Fruit fly (Drosophila melanogaster) whole organism, embryonic: Measurements from ENCODE around the gene gry.
A peak's percentile ranks its signal among the peaks of the same experiment; 100 is the strongest.

Source experiments
- Atf3 ChIP-seq: fragments of 200-800 bp; sonication (Bioruptor generic); optimal IDR thresholded peaks from 3 replicates; lab custom pipeline; 2016; ENCODE audit warnings: missing biosample characterization, missing genetic modification characterization
- CG10462 ChIP-seq: fragments of 200-800 bp; sonication (Bioruptor generic); optimal IDR thresholded peaks from 2 replicates; lab custom pipeline; 2016; ENCODE audit warnings: missing biosample characterization, missing genetic modification characterization
- CG12219 ChIP-seq: fragments of 200-800 bp; sonication (Bioruptor generic); optimal IDR thresholded peaks from 3 replicates; lab custom pipeline; 2018; ENCODE audit warnings: missing biosample characterization, mild to moderate bottlenecking, missing genetic modification characterization
- CG15514 ChIP-seq: fragments of 200-800 bp; sonication (Bioruptor generic); optimal IDR thresholded peaks from 3 replicates; lab custom pipeline; 2017; ENCODE audit warnings: missing biosample characterization, missing genetic modification characterization, mild to moderate bottlenecking, moderate library complexity, missing genetic modification reagents
- CG16815 ChIP-seq: fragments of 200-800 bp; sonication (Bioruptor generic); optimal IDR thresholded peaks from 3 replicates; lab custom pipeline; 2017; ENCODE audit warnings: missing biosample characterization, mild to moderate bottlenecking, missing genetic modification characterization
- CG18262 ChIP-seq: fragments of 200-800 bp; optimal IDR thresholded peaks from 3 replicates; lab custom pipeline; 2019; ENCODE audit warnings: missing biosample characterization, mild to moderate bottlenecking, missing genetic modification characterization, moderate library complexity
- CG30431 ChIP-seq: fragments of 200-800 bp; sonication (Bioruptor generic); optimal IDR thresholded peaks from 2 replicates; lab custom pipeline; 2017; ENCODE audit warnings: missing biosample characterization, missing genetic modification characterization
- CG3065 ChIP-seq: fragments of 200-800 bp; sonication (Bioruptor generic); optimal IDR thresholded peaks from 2 replicates; lab custom pipeline; 2016; ENCODE audit warnings: missing biosample characterization, missing genetic modification characterization
- CG3163 ChIP-seq: fragments of 200-800 bp; sonication (Bioruptor generic); optimal IDR thresholded peaks from 3 replicates; lab custom pipeline; 2016; ENCODE audit warnings: missing biosample characterization, missing genetic modification characterization
- CG32532 ChIP-seq: fragments of 200-800 bp; sonication (Bioruptor generic); IDR thresholded peaks from 2 replicates; pipeline ENCODE4 v1.3.6; 2022; ENCODE audit warnings: missing biosample characterization, missing genetic modification characterization
- CG32767 ChIP-seq: fragments of 200-800 bp; sonication (Bioruptor generic); IDR thresholded peaks from 2 replicates; pipeline ENCODE4 v1.3.6; 2022; ENCODE audit warnings: missing biosample characterization, missing genetic modification characterization
- CG32772 ChIP-seq: fragments of 200-800 bp; sonication (Bioruptor generic); IDR thresholded peaks from 2 replicates; pipeline ENCODE4 v1.3.6; 2022; ENCODE audit warnings: missing biosample characterization, missing genetic modification characterization
- CG3281 ChIP-seq: fragments of 200-800 bp; sonication (Bioruptor generic); optimal IDR thresholded peaks from 3 replicates; lab custom pipeline; 2017; ENCODE audit warnings: missing biosample characterization, mild to moderate bottlenecking, missing genetic modification characterization
- CG34224 ChIP-seq: fragments of 200-800 bp; sonication (Bioruptor generic); IDR thresholded peaks from 3 replicates; pipeline ENCODE4 v1.3.6; 2022; ENCODE audit warnings: missing biosample characterization, missing genetic modification characterization; ENCODE audit not compliant: partially characterized antibody
- CG3838 ChIP-seq: fragments of 200-800 bp; sonication (Bioruptor generic); optimal IDR thresholded peaks from 3 replicates; lab custom pipeline; 2016; ENCODE audit warnings: missing biosample characterization, missing genetic modification characterization
- CG3995 ChIP-seq: fragments of 200-800 bp; sonication (Bioruptor generic); optimal IDR thresholded peaks from 3 replicates; lab custom pipeline; 2016; ENCODE audit warnings: missing biosample characterization, missing genetic modification characterization
- CG5180 ChIP-seq: fragments of 200-800 bp; sonication (Bioruptor generic); optimal IDR thresholded peaks from 3 replicates; lab custom pipeline; 2017; ENCODE audit warnings: missing biosample characterization, missing genetic modification characterization, mild to moderate bottlenecking, moderate library complexity, missing genetic modification reagents
- CG6654 ChIP-seq: fragments of 200-800 bp; sonication (Bioruptor generic); optimal IDR thresholded peaks from 2 replicates; lab custom pipeline; 2017; ENCODE audit warnings: missing biosample characterization, mild to moderate bottlenecking, missing genetic modification characterization
- CG6854 ChIP-seq: fragments of 200-800 bp; sonication (Bioruptor generic); optimal IDR thresholded peaks from 3 replicates; lab custom pipeline; 2017; ENCODE audit warnings: missing biosample characterization, mild to moderate bottlenecking, missing genetic modification characterization
- CG8359 ChIP-seq: fragments of 200-800 bp; sonication (Bioruptor generic); optimal IDR thresholded peaks from 2 replicates; lab custom pipeline; 2017; ENCODE audit warnings: missing biosample characterization, mild to moderate bottlenecking, missing genetic modification characterization, borderline replicate concordance
- CG9437 ChIP-seq: fragments of 200-800 bp; sonication (Bioruptor generic); optimal IDR thresholded peaks from 2 replicates; lab custom pipeline; 2018; ENCODE audit warnings: missing biosample characterization, mild to moderate bottlenecking, missing genetic modification characterization
- D19A ChIP-seq: fragments of 200-800 bp; optimal IDR thresholded peaks from 3 replicates; lab custom pipeline; 2019; ENCODE audit warnings: missing biosample characterization, mild to moderate bottlenecking, missing genetic modification characterization, moderate library complexity
- Dip2 ChIP-seq: fragments of 200-800 bp; sonication (Bioruptor generic); IDR thresholded peaks from 2 replicates; pipeline ENCODE4 v1.3.6; 2022; ENCODE audit warnings: missing biosample characterization, missing genetic modification characterization
- Doc3 ChIP-seq: fragments of 200-800 bp; sonication (Bioruptor generic); IDR thresholded peaks from 3 replicates; pipeline ENCODE4 v1.3.6; 2022; ENCODE audit warnings: missing biosample characterization, missing genetic modification characterization; ENCODE audit not compliant: partially characterized antibody
- Dref ChIP-seq: fragments of 200-800 bp; sonication (Bioruptor generic); IDR thresholded peaks from 2 replicates; pipeline ENCODE4 v1.3.6; 2022; ENCODE audit warnings: missing biosample characterization, missing genetic modification characterization
- Fer1 ChIP-seq: fragments of 200-800 bp; sonication (Bioruptor generic); optimal IDR thresholded peaks from 2 replicates; lab custom pipeline; 2017; ENCODE audit warnings: missing biosample characterization, mild to moderate bottlenecking, missing genetic modification characterization
- H15 ChIP-seq: fragments of 200-800 bp; sonication (Bioruptor generic); IDR thresholded peaks from 3 replicates; pipeline ENCODE4 v1.3.6; 2022; ENCODE audit warnings: missing biosample characterization, missing genetic modification characterization
- MBD-R2 ChIP-seq: fragments of 200-800 bp; sonication (Bioruptor generic); IDR thresholded peaks from 2 replicates; pipeline ENCODE4 v1.3.6; 2022; ENCODE audit warnings: missing biosample characterization, missing genetic modification characterization
- Stat92E ChIP-seq, 3 experiments: fragments of >200 bp in 2 of 3; fragments of 200-800 bp in 1 of 3; sonication (Bioruptor generic) in 1 of 3; optimal IDR thresholded peaks; 2 replicates each; lab custom pipeline; 2017 to 2019; ENCODE audit warnings: missing biosample characterization in 3 of 3, missing genetic modification characterization in 3 of 3, mild to moderate bottlenecking in 1 of 3, moderate library complexity in 1 of 3
- Vsx1 ChIP-seq: fragments of 200-800 bp; sonication (Bioruptor generic); optimal IDR thresholded peaks from 2 replicates; lab custom pipeline; 2017; ENCODE audit warnings: missing biosample characterization, mild to moderate bottlenecking, missing genetic modification characterization, missing genetic modification reagents
- ap ChIP-seq: fragments of 200-800 bp; sonication (Bioruptor generic); IDR thresholded peaks from 2 replicates; pipeline ENCODE4 v1.3.6; 2022; ENCODE audit warnings: missing biosample characterization, missing genetic modification characterization
- ato ChIP-seq: fragments of 200-800 bp; sonication (Bioruptor generic); IDR thresholded peaks from 2 replicates; pipeline ENCODE4 v1.3.6; 2022; ENCODE audit warnings: missing biosample characterization, missing genetic modification characterization; ENCODE audit not compliant: partially characterized antibody
- cg ChIP-seq: fragments of 200-800 bp; sonication (Bioruptor generic); optimal IDR thresholded peaks from 3 replicates; lab custom pipeline; 2019; ENCODE audit warnings: missing biosample characterization, mild to moderate bottlenecking, missing genetic modification characterization, moderate library complexity
- chif ChIP-seq, 2 experiments: fragments of 200-800 bp; sonication (Bioruptor generic); optimal IDR thresholded peaks; 3 replicates each; lab custom pipeline; 2016; ENCODE audit warnings: missing biosample characterization in 2 of 2, missing genetic modification characterization in 2 of 2
- en ChIP-seq: fragments of 200-800 bp; sonication (Bioruptor generic); optimal IDR thresholded peaks from 2 replicates; lab custom pipeline; 2016; ENCODE audit warnings: missing biosample characterization, missing genetic modification characterization
- gsb ChIP-seq: fragments of 200-800 bp; sonication (Bioruptor generic); IDR thresholded peaks from 2 replicates; pipeline ENCODE4 v1.3.6; 2022; ENCODE audit warnings: missing biosample characterization, missing genetic modification characterization
- gsb-n ChIP-seq: fragments of 200-800 bp; sonication (Bioruptor generic); optimal IDR thresholded peaks from 3 replicates; lab custom pipeline; 2018; ENCODE audit warnings: missing biosample characterization, mild to moderate bottlenecking, missing genetic modification characterization
- hb ChIP-seq: fragments of 200-800 bp; sonication (Bioruptor generic); IDR thresholded peaks from 3 replicates; pipeline ENCODE4 v1.3.6; 2022; ENCODE audit warnings: missing biosample characterization, missing genetic modification characterization; ENCODE audit not compliant: partially characterized antibody
- insv ChIP-seq, 2 experiments: fragments of 200-800 bp; sonication (Bioruptor generic); optimal IDR thresholded peaks; 3 replicates each; lab custom pipeline; 2016 to 2018; ENCODE audit warnings: missing biosample characterization in 2 of 2, missing genetic modification characterization in 2 of 2
- jing ChIP-seq: fragments of 200-800 bp; sonication (Bioruptor generic); optimal IDR thresholded peaks from 2 replicates; lab custom pipeline; 2018; ENCODE audit warnings: missing biosample characterization, mild to moderate bottlenecking, missing genetic modification characterization
- lilli ChIP-seq: fragments of 200-800 bp; sonication (Bioruptor generic); optimal IDR thresholded peaks from 3 replicates; lab custom pipeline; 2016; ENCODE audit warnings: missing biosample characterization, missing genetic modification characterization
- mld ChIP-seq: fragments of 200-800 bp; sonication (Bioruptor generic); IDR thresholded peaks from 3 replicates; pipeline ENCODE4 v1.3.6; 2022; ENCODE audit warnings: missing biosample characterization, missing genetic modification characterization; ENCODE audit not compliant: partially characterized antibody
- peb ChIP-seq: fragments of 200-800 bp; sonication (Bioruptor generic); IDR thresholded peaks from 2 replicates; pipeline ENCODE4 v1.3.6; 2022; ENCODE audit warnings: missing biosample characterization, missing genetic modification characterization
- prd ChIP-seq, 3 experiments: fragments of >200 bp in 2 of 3; fragments of 200-800 bp in 1 of 3; sonication (Bioruptor generic) in 1 of 3; optimal IDR thresholded peaks in 2 of 3; IDR thresholded peaks in 1 of 3; 2 replicates in 2 of 3; 3 replicates in 1 of 3; pipeline versions ENCODE4 v1.3.6 to Lab custom; 2017 to 2022; ENCODE audit warnings: missing biosample characterization in 1 of 3, missing genetic modification characterization in 1 of 3
- psq ChIP-seq: fragments of 200-800 bp; sonication (Bioruptor generic); optimal IDR thresholded peaks from 2 replicates; lab custom pipeline; 2017; ENCODE audit warnings: missing biosample characterization, missing genetic modification characterization
- slou ChIP-seq: fragments of 200-800 bp; sonication (Bioruptor generic); optimal IDR thresholded peaks from 3 replicates; lab custom pipeline; 2016; ENCODE audit warnings: missing biosample characterization, missing genetic modification characterization
- ssp ChIP-seq: fragments of 200-800 bp; sonication (Bioruptor generic); IDR thresholded peaks from 2 replicates; pipeline ENCODE4 v1.3.6; 2022; ENCODE audit warnings: missing biosample characterization, missing genetic modification characterization
- tin ChIP-seq: fragments of 200-800 bp; sonication (Bioruptor generic); optimal IDR thresholded peaks from 3 replicates; lab custom pipeline; 2016; ENCODE audit warnings: missing biosample characterization, missing genetic modification characterization
- usp ChIP-seq: fragments of >200 bp; optimal IDR thresholded peaks from 2 replicates; lab custom pipeline; 2017; ENCODE audit warnings: missing biosample characterization, missing genetic modification characterization
- wor ChIP-seq: fragments of 200-800 bp; sonication (Bioruptor generic); IDR thresholded peaks from 2 replicates; pipeline ENCODE4 v1.3.6; 2022; ENCODE audit warnings: missing biosample characterization, missing genetic modification characterization

Gene gry

DNA sequence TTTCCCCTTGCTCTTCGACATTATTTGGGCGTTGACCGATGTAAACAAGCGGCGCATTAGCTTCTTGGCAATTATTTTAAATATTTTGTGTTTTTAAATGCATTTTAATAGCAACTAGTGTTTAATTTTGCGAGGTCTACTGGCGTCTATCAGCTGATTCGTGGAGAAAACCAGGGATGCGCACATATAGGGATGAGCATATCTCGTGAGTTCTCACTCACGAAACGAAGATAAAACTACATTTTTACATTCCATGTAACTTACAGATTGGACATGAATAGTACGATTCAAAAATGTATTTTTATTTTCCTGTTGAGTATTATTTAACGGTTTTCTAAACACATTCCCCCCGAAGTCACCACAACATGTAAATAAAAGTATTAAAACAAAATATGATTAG, 1.4 kb upstream of the gry start, which contains the start of gene CG14966 (continued):
- TF ChIP-seq CG5180 (GFP tag; lab: Kevin White, UChicago), result no peak
- TF ChIP-seq CG18262 (tag; lab: Kevin White, UChicago), result peak; percentile 7
- TF ChIP-seq Doc3 (GFP tag; lab: Robert Waterston, UW), result peak; percentile 89
- no peak for TF ChIP-seq en (GFP tag; lab: Kevin White, UChicago)
- peak; percentile 39 for TF ChIP-seq tin (GFP tag; lab: Kevin White, UChicago)
- TF ChIP-seq ssp (GFP tag; lab: Robert Waterston, UW), result no peak
- TF ChIP-seq hb (GFP tag; lab: Robert Waterston, UW), result peak; percentile 78; the same call in 2 of the 3 replicates
- TF ChIP-seq CG30431, result no peak
- TF ChIP-seq ato (GFP tag; lab: Robert Waterston, UW), result peak; percentile 56
- TF ChIP-seq usp, result no peak
- TF ChIP-seq cg, result no peak
- no peak for TF ChIP-seq D19A (tag; lab: Kevin White, UChicago)
- TF ChIP-seq CG6654 (GFP tag; lab: Kevin White, UChicago), result no peak
- peak; percentile 97 for TF ChIP-seq MBD-R2 (GFP tag; lab: Robert Waterston, UW)
- TF ChIP-seq CG6854 (GFP tag; lab: Kevin White, UChicago), result no peak
- TF ChIP-seq gsb, result no peak
- no peak for TF ChIP-seq CG3163 (GFP tag; lab: Kevin White, UChicago)
- TF ChIP-seq prd (optimal IDR thresholded peaks at IDR 0.05; lab: Kevin White, UChicago), result no peak
- 0 out of 3 replicates have a peak, but pooled peaks have one; percentile 8 for TF ChIP-seq prd (GFP tag; IDR thresholded peaks at IDR 0.05; lab: Robert Waterston, UW)
- no peak for TF ChIP-seq CG32767
- no peak for TF ChIP-seq psq
- no peak for TF ChIP-seq CG3065 (GFP tag; lab: Kevin White, UChicago)
- TF ChIP-seq ap (GFP tag; lab: Robert Waterston, UW), result no peak
- peak; percentile 68 for TF ChIP-seq CG32532
- no peak for TF ChIP-seq wor (GFP tag; lab: Robert Waterston, UW)
- no peak for TF ChIP-seq CG3838 (GFP tag; lab: Kevin White, UChicago)
- TF ChIP-seq chif (GFP tag; optimal IDR thresholded peaks at IDR 0.05; lab: Kevin White, UChicago), result peak in 1 of 2 experiments; percentile 11
- TF ChIP-seq gsb-n (tag; lab: Kevin White, UChicago), result no peak
- no peak for TF ChIP-seq Vsx1 (GFP tag; lab: Kevin White, UChicago)
- peak; percentile 78; the same call in 2 of the 3 replicates for TF ChIP-seq mld (GFP tag; lab: Robert Waterston, UW)
- peak; percentile 15 for TF ChIP-seq CG3995 (GFP tag; lab: Kevin White, UChicago)
- TF ChIP-seq slou (GFP tag; lab: Kevin White, UChicago), result no peak
- no peak for TF ChIP-seq CG12219 (GFP tag; lab: Kevin White, UChicago)
- peak in 1 of 3 experiments; percentile 80 for TF ChIP-seq Stat92E (GFP tag; optimal IDR thresholded peaks at IDR 0.05; lab: Kevin White, UChicago)
- TF ChIP-seq CG32772 (GFP tag; lab: Robert Waterston, UW), result no peak
- TF ChIP-seq CG34224 (GFP tag; lab: Robert Waterston, UW), result peak; percentile 90
- no peak for TF ChIP-seq H15 (GFP tag; lab: Robert Waterston, UW)
- no peak for TF ChIP-seq CG3281 (GFP tag; lab: Kevin White, UChicago)
- TF ChIP-seq CG16815 (GFP tag; lab: Kevin White, UChicago), result no peak
- no peak for TF ChIP-seq CG10462 (GFP tag; lab: Kevin White, UChicago)
- peak; percentile 83 for TF ChIP-seq CG15514 (GFP tag; lab: Kevin White, UChicago)
- no peak for TF ChIP-seq peb (GFP tag; lab: Robert Waterston, UW)
- TF ChIP-seq insv (GFP tag; optimal IDR thresholded peaks at IDR 0.05; lab: Kevin White, UChicago), result no peak
- no peak for TF ChIP-seq Atf3 (GFP tag; lab: Kevin White, UChicago)
- TF ChIP-seq Fer1 (GFP tag; lab: Kevin White, UChicago), result peak; percentile 31
- 0 out of 2 replicates have a peak, but pooled peaks have one; percentile 36 for TF ChIP-seq Dref
- no peak for TF ChIP-seq jing (GFP tag; lab: Kevin White, UChicago)
- no peak for TF ChIP-seq CG8359 (GFP tag; lab: Kevin White, UChicago)
- TF ChIP-seq CG9437, result no peak
- no peak for TF ChIP-seq Dip2
- peak; percentile 56 for TF ChIP-seq lilli
